Comparison of ENCODE assay signal across 1 fruit fly cellular context in the genomic region with DNA sequence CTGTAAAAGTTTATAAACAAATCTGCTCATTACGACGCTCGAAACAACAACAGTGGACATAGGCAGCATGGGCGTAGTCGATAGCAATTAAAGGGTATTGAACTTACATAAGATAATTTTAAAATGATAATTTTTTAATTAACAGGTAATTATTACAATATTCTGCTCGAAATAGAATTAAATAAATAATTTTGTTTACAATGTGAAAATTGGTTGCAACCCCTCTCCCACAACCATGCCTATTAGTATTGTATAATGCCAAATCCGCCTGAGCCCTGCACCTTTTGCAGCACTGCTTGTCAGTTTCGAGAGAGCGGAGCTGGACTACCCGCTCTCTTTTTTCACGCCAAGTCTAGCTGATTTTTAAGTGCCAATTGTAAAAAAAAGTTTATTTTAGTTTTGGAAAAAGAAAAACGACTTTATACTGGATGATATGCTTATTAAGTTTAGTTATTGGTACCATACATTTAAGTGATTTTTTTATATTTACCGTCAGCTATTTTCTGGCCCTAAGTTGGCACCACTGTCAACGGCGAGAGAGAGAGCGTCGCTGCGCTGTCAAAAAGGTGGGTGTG.
TF ChIP-seq lines count a peak whose summit lies in the region.

A gene (minus strand): TSS at position 51 of the 575 bp plus-strand sequence.
A gene (plus strand): TSS at position 403 of the 575 bp plus-strand sequence.

TF ChIP-seq in whole organism, embryonic, 481 proteins besides CTCF, POLR2A, EP300 and RAD21 (continued from another document and continues in another):
- TF ChIP-seq D (optimal IDR thresholded peaks at IDR 0.05; lab: Kevin White, UChicago) (no peak), D (GFP tag; optimal IDR thresholded peaks at IDR 0.05; lab: Kevin White, UChicago) (peak; percentile 99), cas (GFP tag; IDR thresholded peaks at IDR 0.05; lab: Robert Waterston, UW) (peak; percentile 100), CG7987 (GFP tag; optimal IDR thresholded peaks at IDR 0.05; lab: Kevin White, UChicago) (peak; percentile 98), rib (GFP tag; IDR thresholded peaks at IDR 0.05; lab: Robert Waterston, UW) (peak; percentile 100), CG12769 (tag; optimal IDR thresholded peaks at IDR 0.05; lab: Kevin White, UChicago) (peak; percentile 100), CG17186 (GFP tag; optimal IDR thresholded peaks at IDR 0.05; lab: Kevin White, UChicago) (peak; percentile 95), CG6683 (GFP tag; optimal IDR thresholded peaks at IDR 0.05; lab: Kevin White, UChicago) (peak; percentile 99), CG10565 (GFP tag; optimal IDR thresholded peaks at IDR 0.05; lab: Kevin White, UChicago) (peak; percentile 97), luna (GFP tag; optimal IDR thresholded peaks at IDR 0.05; lab: Kevin White, UChicago) (peak; percentile 93), fru (optimal IDR thresholded peaks at IDR 0.05; lab: Kevin White, UChicago) (no peak), Ets65A (GFP tag; lab: Kevin White, UChicago) (peak; percentile 100), CG11695 (GFP tag; IDR thresholded peaks at IDR 0.05; lab: Robert Waterston, UW) (peak; percentile 100), sc (optimal IDR thresholded peaks at IDR 0.05; lab: Kevin White, UChicago) (no peak), sc (GFP tag; optimal IDR thresholded peaks at IDR 0.05; lab: Kevin White, UChicago) (peak; percentile 99), dan (GFP tag; IDR thresholded peaks at IDR 0.05; lab: Robert Waterston, UW) (peak; percentile 99), CG12659 (GFP tag; optimal IDR thresholded peaks at IDR 0.05; lab: Kevin White, UChicago) (peak; percentile 100), NFAT (GFP tag; IDR thresholded peaks at IDR 0.05; lab: Robert Waterston, UW) (peak; percentile 100), crol (GFP tag; IDR thresholded peaks at IDR 0.05; lab: Robert Waterston, UW) (peak; percentile 94), mld (GFP tag; IDR thresholded peaks at IDR 0.05; lab: Robert Waterston, UW; ENCODE audit: partially characterized antibody) (no peak), ranshi (GFP tag; IDR thresholded peaks at IDR 0.05; lab: Robert Waterston, UW) (peak; percentile 100), Gug (GFP tag; IDR thresholded peaks at IDR 0.05; lab: Robert Waterston, UW) (peak; percentile 99), gro (GFP tag; optimal IDR thresholded peaks at IDR 0.05; lab: Kevin White, UChicago) (peak; percentile 97), lmd (GFP tag; IDR thresholded peaks at IDR 0.05; lab: Robert Waterston, UW) (peak; percentile 100), CG31224 (GFP tag; IDR thresholded peaks at IDR 0.05; lab: Robert Waterston, UW) (peak; percentile 99), CG7786 (GFP tag; optimal IDR thresholded peaks at IDR 0.05; lab: Kevin White, UChicago) (peak; percentile 97), scrt (GFP tag; optimal IDR thresholded peaks at IDR 0.05; lab: Kevin White, UChicago) (peak; percentile 97), tin (GFP tag; optimal IDR thresholded peaks at IDR 0.05; lab: Kevin White, UChicago) (peak; percentile 100), HLH4C (GFP tag; IDR thresholded peaks at IDR 0.05; lab: Robert Waterston, UW; ENCODE audit: partially characterized antibody) (0 out of 3 replicates have a peak, but pooled peaks have one; percentile 10), Hmx (GFP tag; optimal IDR thresholded peaks at IDR 0.05; lab: Kevin White, UChicago) (peak; percentile 97), Elba2 (GFP tag; optimal IDR thresholded peaks at IDR 0.05; lab: Kevin White, UChicago) (peak; percentile 98), croc (GFP tag; conservative IDR thresholded peaks at IDR 0.05; lab: Robert Waterston, UW) (peak; percentile 100), CG10979 (tag; optimal IDR thresholded peaks at IDR 0.05; lab: Kevin White, UChicago) (peak; percentile 100), Trl (optimal IDR thresholded peaks at IDR 0.05; lab: Kevin White, UChicago) (peak; percentile 81 to 91), Trl (GFP tag; optimal IDR thresholded peaks at IDR 0.05; lab: Kevin White, UChicago) (peak; percentile 97), CG10959 (GFP tag; IDR thresholded peaks at IDR 0.05; lab: Robert Waterston, UW) (peak; percentile 100), CG2712 (tag; optimal IDR thresholded peaks at IDR 0.05; lab: Kevin White, UChicago) (peak; percentile 100), C15 (GFP tag; IDR thresholded peaks at IDR 0.05; lab: Robert Waterston, UW) (peak; percentile 99), CG2199 (GFP tag; IDR thresholded peaks at IDR 0.05; lab: Robert Waterston, UW) (peak; percentile 100), maf-S (GFP tag; optimal IDR thresholded peaks at IDR 0.05; lab: Kevin White, UChicago) (peak; percentile 98), HmgZ (tag; optimal IDR thresholded peaks at IDR 0.05; lab: Kevin White, UChicago) (peak; percentile 100), ap (GFP tag; IDR thresholded peaks at IDR 0.05; lab: Robert Waterston, UW) (peak; percentile 100), Nf-YC (tag; optimal IDR thresholded peaks at IDR 0.05; lab: Kevin White, UChicago) (peak; percentile 94), tio (GFP tag; optimal IDR thresholded peaks at IDR 0.05; lab: Kevin White, UChicago) (peak; percentile 99), CG17612 (GFP tag; IDR thresholded peaks at IDR 0.05; lab: Robert Waterston, UW) (peak; percentile 100), prd (optimal IDR thresholded peaks at IDR 0.05; lab: Kevin White, UChicago) (no peak), prd (GFP tag; IDR thresholded peaks at IDR 0.05; lab: Robert Waterston, UW) (peak; percentile 100), CG12744 (GFP tag; optimal IDR thresholded peaks at IDR 0.05; lab: Kevin White, UChicago) (peak; percentile 98), her (GFP tag; optimal IDR thresholded peaks at IDR 0.05; lab: Kevin White, UChicago) (peak; percentile 83), oc (tag; optimal IDR thresholded peaks at IDR 0.05; lab: Kevin White, UChicago) (peak; percentile 100), B-H2 (GFP tag; optimal IDR thresholded peaks at IDR 0.05; lab: Kevin White, UChicago) (peak; percentile 100), CG10462 (GFP tag; optimal IDR thresholded peaks at IDR 0.05; lab: Kevin White, UChicago) (peak; percentile 99), lbe (GFP tag; optimal IDR thresholded peaks at IDR 0.05; lab: Kevin White, UChicago) (peak; percentile 98), Dip3 (GFP tag; optimal IDR thresholded peaks at IDR 0.05; lab: Kevin White, UChicago) (peak; percentile 98), az2 (GFP tag; optimal IDR thresholded peaks at IDR 0.05; lab: Kevin White, UChicago) (peak; percentile 100), Jarid2 (GFP tag; optimal IDR thresholded peaks at IDR 0.05; lab: Kevin White, UChicago) (peak; percentile 96), corto (GFP tag; optimal IDR thresholded peaks at IDR 0.05; lab: Kevin White, UChicago) (peak; percentile 97), CG6813 (GFP tag; optimal IDR thresholded peaks at IDR 0.05; lab: Kevin White, UChicago) (peak; percentile 99), Xrp1 (GFP tag; IDR thresholded peaks at IDR 0.05; lab: Robert Waterston, UW) (peak; percentile 100), h (optimal IDR thresholded peaks at IDR 0.05; lab: Kevin White, UChicago) (no peak), BtbVII (GFP tag; optimal IDR thresholded peaks at IDR 0.05; lab: Kevin White, UChicago) (peak; percentile 99), cwo (GFP tag; optimal IDR thresholded peaks at IDR 0.05; lab: Kevin White, UChicago) (peak; percentile 98), E2f2 (GFP tag; IDR thresholded peaks at IDR 0.05; lab: Robert Waterston, UW) (peak; percentile 93), NfI (GFP tag; optimal IDR thresholded peaks at IDR 0.05; lab: Kevin White, UChicago) (peak; percentile 100), dmrt11E (tag; optimal IDR thresholded peaks at IDR 0.05; lab: Kevin White, UChicago) (peak; percentile 100), CG7556 (GFP tag; optimal IDR thresholded peaks at IDR 0.05; lab: Kevin White, UChicago) (peak; percentile 99), Hr51 (GFP tag; optimal IDR thresholded peaks at IDR 0.05; lab: Kevin White, UChicago) (peak; percentile 98 to 100), dmrt99B (tag; optimal IDR thresholded peaks at IDR 0.05; lab: Kevin White, UChicago) (peak; percentile 100), CG34224 (GFP tag; IDR thresholded peaks at IDR 0.05; lab: Robert Waterston, UW; ENCODE audit: partially characterized antibody) (no peak), CG11504 (tag; optimal IDR thresholded peaks at IDR 0.05; lab: Kevin White, UChicago) (peak; percentile 99), ERR (GFP tag; optimal IDR thresholded peaks at IDR 0.05; lab: Kevin White, UChicago) (peak; percentile 94), CG1529 (GFP tag; optimal IDR thresholded peaks at IDR 0.05; lab: Kevin White, UChicago) (peak; percentile 99), Dad (GFP tag; optimal IDR thresholded peaks at IDR 0.05; lab: Kevin White, UChicago) (peak; percentile 97), Six4 (GFP tag; optimal IDR thresholded peaks at IDR 0.05; lab: Kevin White, UChicago) (peak; percentile 99), CG4424 (GFP tag; optimal IDR thresholded peaks at IDR 0.05; lab: Kevin White, UChicago) (peak; percentile 100), Nf-YA (GFP tag; IDR thresholded peaks at IDR 0.05; lab: Robert Waterston, UW) (peak; percentile 99), Lpt (GFP tag; optimal IDR thresholded peaks at IDR 0.05; lab: Kevin White, UChicago) (no peak), Oaz (GFP tag; IDR thresholded peaks at IDR 0.05; lab: Robert Waterston, UW) (peak; percentile 100), CG12219 (GFP tag; optimal IDR thresholded peaks at IDR 0.05; lab: Kevin White, UChicago) (peak; percentile 99), ci (GFP tag; IDR thresholded peaks at IDR 0.05; lab: Robert Waterston, UW) (peak; percentile 100), gfzf (GFP tag; optimal IDR thresholded peaks at IDR 0.05; lab: Kevin White, UChicago) (peak; percentile 29), aop (GFP tag; IDR thresholded peaks at IDR 0.05; lab: Robert Waterston, UW) (peak; percentile 98), CG9876 (GFP tag; optimal IDR thresholded peaks at IDR 0.05; lab: Kevin White, UChicago) (peak; percentile 96), CG30403 (GFP tag; optimal IDR thresholded peaks at IDR 0.05; lab: Kevin White, UChicago) (peak; percentile 100), bowl (GFP tag; IDR thresholded peaks at IDR 0.05; lab: Robert Waterston, UW) (peak; percentile 100), CG12155 (GFP tag; optimal IDR thresholded peaks at IDR 0.05; lab: Kevin White, UChicago) (peak; percentile 99), mam (GFP tag; optimal IDR thresholded peaks at IDR 0.05; lab: Kevin White, UChicago) (peak; percentile 99), Camta (GFP tag; optimal IDR thresholded peaks at IDR 0.05; lab: Kevin White, UChicago) (peak; percentile 99), CG14710 (tag; optimal IDR thresholded peaks at IDR 0.05; lab: Kevin White, UChicago) (peak; percentile 99), inv (GFP tag; IDR thresholded peaks at IDR 0.05; lab: Robert Waterston, UW; ENCODE audit: partially characterized antibody) (no peak), pum (GFP tag; optimal IDR thresholded peaks at IDR 0.05; lab: Kevin White, UChicago) (peak; percentile 97), Deaf1 (tag; optimal IDR thresholded peaks at IDR 0.05; lab: Kevin White, UChicago) (peak; percentile 91), Dll (GFP tag; IDR thresholded peaks at IDR 0.05; lab: Robert Waterston, UW; ENCODE audit: partially characterized antibody) (no peak), Taf1 (GFP tag; IDR thresholded peaks at IDR 0.05; lab: Robert Waterston, UW) (peak; percentile 100), org-1 (GFP tag; optimal IDR thresholded peaks at IDR 0.05; lab: Kevin White, UChicago) (peak; percentile 99), slp2 (GFP tag; optimal IDR thresholded peaks at IDR 0.05; lab: Kevin White, UChicago) (peak; percentile 95), CG12942 (GFP tag; optimal IDR thresholded peaks at IDR 0.05; lab: Kevin White, UChicago) (peak; percentile 100), Vsx1 (GFP tag; optimal IDR thresholded peaks at IDR 0.05; lab: Kevin White, UChicago) (peak; percentile 98), sob (GFP tag; IDR thresholded peaks at IDR 0.05; lab: Robert Waterston, UW) (peak; percentile 100), Chrac-16 (GFP tag; optimal IDR thresholded peaks at IDR 0.05; lab: Kevin White, UChicago) (peak; percentile 100), jumu (GFP tag; optimal IDR thresholded peaks at IDR 0.05; lab: Kevin White, UChicago) (peak; percentile 97), CG7839 (tag; optimal IDR thresholded peaks at IDR 0.05; lab: Kevin White, UChicago) (peak; percentile 100), Hr3 (GFP tag; optimal IDR thresholded peaks at IDR 0.05; lab: Kevin White, UChicago) (peak; percentile 100), CG7745 (tag; optimal IDR thresholded peaks at IDR 0.05; lab: Kevin White, UChicago) (peak; percentile 94), CG7372 (GFP tag; IDR thresholded peaks at IDR 0.05; lab: Robert Waterston, UW) (peak; percentile 100), Scr (GFP tag; IDR thresholded peaks at IDR 0.05; lab: Robert Waterston, UW; ENCODE audit: partially characterized antibody) (peak; percentile 36; the same call in 1 of the 2 replicates), ro (GFP tag; IDR thresholded peaks at IDR 0.05; lab: Robert Waterston, UW) (peak; percentile 99), ken (GFP tag; IDR thresholded peaks at IDR 0.05; lab: Robert Waterston, UW) (peak; percentile 100), CG15601 (tag; optimal IDR thresholded peaks at IDR 0.05; lab: Kevin White, UChicago) (peak; percentile 99), dysf (GFP tag; IDR thresholded peaks at IDR 0.05; lab: Robert Waterston, UW) (peak; percentile 100), CG3407 (GFP tag; optimal IDR thresholded peaks at IDR 0.05; lab: Kevin White, UChicago) (peak; percentile 99), Myb (GFP tag; optimal IDR thresholded peaks at IDR 0.05; lab: Kevin White, UChicago) (peak; percentile 84), seq (GFP tag; IDR thresholded peaks at IDR 0.05; lab: Robert Waterston, UW) (peak; percentile 100), CG9609 (GFP tag; optimal IDR thresholded peaks at IDR 0.05; lab: Kevin White, UChicago) (peak; percentile 97), cg (GFP tag; optimal IDR thresholded peaks at IDR 0.05; lab: Kevin White, UChicago) (peak; percentile 74), CG6272 (GFP tag; IDR thresholded peaks at IDR 0.05; lab: Robert Waterston, UW) (peak; percentile 100), CG30020 (tag; optimal IDR thresholded peaks at IDR 0.05; lab: Kevin White, UChicago) (peak; percentile 93), TFAM (GFP tag; optimal IDR thresholded peaks at IDR 0.05; lab: Kevin White, UChicago) (peak; percentile 95), Bteb2 (GFP tag; optimal IDR thresholded peaks at IDR 0.05; lab: Kevin White, UChicago) (peak; percentile 99), Optix (GFP tag; IDR thresholded peaks at IDR 0.05; lab: Robert Waterston, UW) (peak; percentile 99), Ravus (GFP tag; IDR thresholded peaks at IDR 0.05; lab: Robert Waterston, UW) (peak; percentile 99), Dip2 (GFP tag; IDR thresholded peaks at IDR 0.05; lab: Robert Waterston, UW) (peak; percentile 83), dpn (GFP tag; optimal IDR thresholded peaks at IDR 0.05; lab: Kevin White, UChicago) (peak; percentile 99 to 100), Hey (tag; optimal IDR thresholded peaks at IDR 0.05; lab: Kevin White, UChicago) (peak; percentile 97)
